Fruit fly (Drosophila melanogaster) whole organism, embryonic: ENCODE measurements around the gene Aasdh.
A peak's percentile ranks its signal among the peaks of the same experiment; 100 is the strongest.

Source experiments
- Atf6 ChIP-seq: fragments of 200-800 bp; sonication (Bioruptor generic); IDR thresholded peaks from 2 replicates; pipeline ENCODE4 v1.3.6; 2022; ENCODE audit warnings: missing biosample characterization, missing genetic modification characterization
- CG10366 ChIP-seq: fragments of 200-800 bp; sonication (Bioruptor generic); IDR thresholded peaks from 2 replicates; pipeline ENCODE4 v1.3.6; 2022; ENCODE audit warnings: missing biosample characterization, missing genetic modification characterization
- CG10543 ChIP-seq: fragments of 200-800 bp; sonication (Bioruptor generic); optimal IDR thresholded peaks from 3 replicates; lab custom pipeline; 2017; ENCODE audit warnings: missing biosample characterization, mild to moderate bottlenecking, missing genetic modification characterization, moderate library complexity
- CG12299 ChIP-seq: fragments of 200-800 bp; sonication (Bioruptor generic); optimal IDR thresholded peaks from 2 replicates; lab custom pipeline; 2018; ENCODE audit warnings: missing biosample characterization, mild to moderate bottlenecking, missing genetic modification characterization
- CG13624 ChIP-seq: fragments of 200-800 bp; sonication (Bioruptor generic); optimal IDR thresholded peaks from 2 replicates; lab custom pipeline; 2016; ENCODE audit warnings: missing biosample characterization, missing genetic modification characterization
- CG14860 ChIP-seq: fragments of 200-800 bp; sonication (Bioruptor generic); IDR thresholded peaks from 3 replicates; pipeline ENCODE4 v1.3.6; 2022; ENCODE audit warnings: missing biosample characterization, missing genetic modification characterization; ENCODE audit not compliant: partially characterized antibody
- CG17328 ChIP-seq: fragments of 200-800 bp; sonication (Bioruptor generic); IDR thresholded peaks from 2 replicates; pipeline ENCODE4 v1.3.6; 2022; ENCODE audit warnings: missing biosample characterization, missing genetic modification characterization
- CG17361 ChIP-seq: fragments of 200-800 bp; sonication (Bioruptor generic); IDR thresholded peaks from 3 replicates; pipeline ENCODE4 v1.3.6; 2022; ENCODE audit warnings: missing biosample characterization, missing genetic modification characterization
- CG2120 ChIP-seq: fragments of 200-800 bp; sonication (Bioruptor generic); optimal IDR thresholded peaks from 3 replicates; lab custom pipeline; 2016; ENCODE audit warnings: missing biosample characterization, missing genetic modification characterization
- CG2889 ChIP-seq: fragments of 200-800 bp; sonication (Bioruptor generic); IDR thresholded peaks from 3 replicates; pipeline ENCODE4 v1.3.6; 2022; ENCODE audit warnings: missing biosample characterization, missing genetic modification characterization
- CG31441 ChIP-seq: fragments of 200-800 bp; sonication (Bioruptor generic); IDR thresholded peaks from 2 replicates; pipeline ENCODE4 v1.3.6; 2022; ENCODE audit warnings: missing biosample characterization, missing genetic modification characterization
- CG3838 ChIP-seq: fragments of 200-800 bp; sonication (Bioruptor generic); optimal IDR thresholded peaks from 3 replicates; lab custom pipeline; 2016; ENCODE audit warnings: missing biosample characterization, missing genetic modification characterization
- CG42726 ChIP-seq: fragments of 200-800 bp; sonication (Bioruptor generic); IDR thresholded peaks from 2 replicates; pipeline ENCODE4 v1.3.6; 2022; ENCODE audit warnings: missing biosample characterization, missing genetic modification characterization; ENCODE audit not compliant: partially characterized antibody
- CG5180 ChIP-seq: fragments of 200-800 bp; sonication (Bioruptor generic); optimal IDR thresholded peaks from 3 replicates; lab custom pipeline; 2017; ENCODE audit warnings: missing biosample characterization, missing genetic modification characterization, mild to moderate bottlenecking, moderate library complexity, missing genetic modification reagents
- CG6254 ChIP-seq: fragments of 200-800 bp; sonication (Bioruptor generic); optimal IDR thresholded peaks from 3 replicates; lab custom pipeline; 2017; ENCODE audit warnings: mild to moderate bottlenecking, missing biosample characterization, missing genetic modification reagents, missing genetic modification characterization
- CG6689 ChIP-seq: fragments of 200-800 bp; sonication (Bioruptor generic); IDR thresholded peaks from 2 replicates; pipeline ENCODE4 v1.3.6; 2022; ENCODE audit warnings: missing biosample characterization, missing genetic modification characterization
- CG6765 ChIP-seq: fragments of 200-800 bp; sonication (Bioruptor generic); optimal IDR thresholded peaks from 3 replicates; lab custom pipeline; 2017; ENCODE audit warnings: missing biosample characterization, mild to moderate bottlenecking, missing genetic modification characterization
- CG6791 ChIP-seq: fragments of 200-800 bp; sonication (Bioruptor generic); IDR thresholded peaks from 3 replicates; pipeline ENCODE4 v1.3.6; 2022; ENCODE audit warnings: missing biosample characterization, missing genetic modification characterization; ENCODE audit not compliant: partially characterized antibody
- CG7372 ChIP-seq: fragments of 200-800 bp; sonication (Bioruptor generic); IDR thresholded peaks from 2 replicates; pipeline ENCODE4 v1.3.6; 2022; ENCODE audit warnings: missing biosample characterization, missing genetic modification characterization
- CG7745 ChIP-seq: fragments of 200-800 bp; sonication (Bioruptor generic); optimal IDR thresholded peaks from 2 replicates; lab custom pipeline; 2018; ENCODE audit warnings: missing biosample characterization, mild to moderate bottlenecking, missing genetic modification characterization, moderate library complexity
- CG8478 ChIP-seq: fragments of >200 bp; optimal IDR thresholded peaks from 2 replicates; lab custom pipeline; 2018
- CG9437 ChIP-seq: fragments of 200-800 bp; sonication (Bioruptor generic); optimal IDR thresholded peaks from 2 replicates; lab custom pipeline; 2018; ENCODE audit warnings: missing biosample characterization, mild to moderate bottlenecking, missing genetic modification characterization
- Camta ChIP-seq: fragments of 200-800 bp; sonication (Bioruptor generic); optimal IDR thresholded peaks from 2 replicates; lab custom pipeline; 2016; ENCODE audit warnings: missing biosample characterization, missing genetic modification characterization
- CkIIα-i1 ChIP-seq: fragments of 200-800 bp; sonication (Bioruptor generic); IDR thresholded peaks from 2 replicates; pipeline ENCODE4 v1.3.6; 2022; ENCODE audit warnings: missing biosample characterization, missing genetic modification characterization
- Dfd ChIP-seq, 2 experiments: fragments of >200 bp; optimal IDR thresholded peaks; 2 replicates each; lab custom pipeline; 2017; ENCODE audit warnings: missing biosample characterization in 2 of 2, missing genetic modification characterization in 2 of 2
- Doc3 ChIP-seq: fragments of 200-800 bp; sonication (Bioruptor generic); IDR thresholded peaks from 3 replicates; pipeline ENCODE4 v1.3.6; 2022; ENCODE audit warnings: missing biosample characterization, missing genetic modification characterization; ENCODE audit not compliant: partially characterized antibody
- Dref ChIP-seq: fragments of 200-800 bp; sonication (Bioruptor generic); IDR thresholded peaks from 2 replicates; pipeline ENCODE4 v1.3.6; 2022; ENCODE audit warnings: missing biosample characterization, missing genetic modification characterization
- E2f2 ChIP-seq: fragments of 200-800 bp; sonication (Bioruptor generic); IDR thresholded peaks from 2 replicates; pipeline ENCODE4 v1.3.6; 2022; ENCODE audit warnings: missing biosample characterization, missing genetic modification characterization
- Ets65A ChIP-seq: fragments of 200-800 bp; sonication (Bioruptor generic); peaks from one replicate; lab custom pipeline; 2016; ENCODE audit warnings: missing biosample characterization, missing genetic modification characterization
- Ets97D ChIP-seq: fragments of 200-800 bp; sonication (Bioruptor generic); optimal IDR thresholded peaks from 3 replicates; lab custom pipeline; 2016; ENCODE audit warnings: missing biosample characterization, missing genetic modification characterization
- Hsf ChIP-seq: fragments of 200-800 bp; sonication (Bioruptor generic); optimal IDR thresholded peaks from 3 replicates; lab custom pipeline; 2016; ENCODE audit warnings: missing biosample characterization, missing genetic modification characterization
- MBD-R2 ChIP-seq: fragments of 200-800 bp; sonication (Bioruptor generic); IDR thresholded peaks from 2 replicates; pipeline ENCODE4 v1.3.6; 2022; ENCODE audit warnings: missing biosample characterization, missing genetic modification characterization
- Med ChIP-seq: fragments of 200-800 bp; sonication (Bioruptor generic); peaks from one replicate; lab custom pipeline; 2016; ENCODE audit warnings: missing biosample characterization, missing genetic modification characterization, mild to moderate bottlenecking, inconsistent platforms, moderate library complexity
- Sox100B ChIP-seq: fragments of 200-800 bp; sonication (Bioruptor generic); optimal IDR thresholded peaks from 3 replicates; lab custom pipeline; 2018; ENCODE audit warnings: missing biosample characterization, mild to moderate bottlenecking, missing genetic modification characterization
- Usf ChIP-seq: fragments of 200-800 bp; sonication (Bioruptor generic); optimal IDR thresholded peaks from 2 replicates; lab custom pipeline; 2017; ENCODE audit warnings: missing genotype, missing biosample characterization, missing genetic modification characterization
- amos ChIP-seq: fragments of 200-800 bp; sonication (Bioruptor generic); IDR thresholded peaks from 2 replicates; pipeline ENCODE4 v1.3.6; 2022; ENCODE audit warnings: missing biosample characterization, missing genetic modification characterization; ENCODE audit not compliant: partially characterized antibody
- az2 ChIP-seq: fragments of 200-800 bp; sonication (Bioruptor generic); optimal IDR thresholded peaks from 3 replicates; lab custom pipeline; 2016; ENCODE audit warnings: missing biosample characterization, missing genetic modification characterization
- corto ChIP-seq: fragments of 200-800 bp; sonication (Bioruptor generic); optimal IDR thresholded peaks from 2 replicates; lab custom pipeline; 2016; ENCODE audit warnings: missing biosample characterization, mild to moderate bottlenecking, missing genetic modification characterization, moderate library complexity
- crol ChIP-seq: fragments of 200-800 bp; sonication (Bioruptor generic); IDR thresholded peaks from 2 replicates; pipeline ENCODE4 v1.3.6; 2022; ENCODE audit warnings: missing biosample characterization, missing genetic modification characterization
- dimm ChIP-seq: fragments of 200-800 bp; sonication (Bioruptor generic); IDR thresholded peaks from 2 replicates; pipeline ENCODE4 v1.3.6; 2022; ENCODE audit warnings: missing biosample characterization, missing genetic modification characterization
- dm ChIP-seq: fragments of 200-800 bp; sonication (Bioruptor generic); optimal IDR thresholded peaks from 3 replicates; lab custom pipeline; 2016; ENCODE audit warnings: missing biosample characterization, missing genetic modification characterization
- fd3F ChIP-seq: fragments of 200-800 bp; sonication (Bioruptor generic); optimal IDR thresholded peaks from 2 replicates; lab custom pipeline; 2018; ENCODE audit warnings: missing biosample characterization, mild to moderate bottlenecking, missing genetic modification characterization, moderate library complexity
- gro ChIP-seq: fragments of 200-800 bp; sonication (Bioruptor generic); optimal IDR thresholded peaks from 2 replicates; lab custom pipeline; 2016; ENCODE audit warnings: missing biosample characterization, missing genetic modification characterization
- lilli ChIP-seq: fragments of 200-800 bp; sonication (Bioruptor generic); optimal IDR thresholded peaks from 3 replicates; lab custom pipeline; 2016; ENCODE audit warnings: missing biosample characterization, missing genetic modification characterization
- lov ChIP-seq, 2 experiments: fragments of 200-800 bp in 1 of 2; fragments of >200 bp in 1 of 2; sonication (Bioruptor generic) in 1 of 2; IDR thresholded peaks in 1 of 2; optimal IDR thresholded peaks in 1 of 2; 2 replicates in 1 of 2; 3 replicates in 1 of 2; pipeline versions ENCODE4 v1.3.6 to Lab custom; 2017 to 2022; ENCODE audit warnings: missing biosample characterization in 1 of 2, missing genetic modification characterization in 1 of 2
- mirr ChIP-seq: fragments of 200-800 bp; sonication (Bioruptor generic); optimal IDR thresholded peaks from 3 replicates; lab custom pipeline; 2018; ENCODE audit warnings: missing biosample characterization, mild to moderate bottlenecking, missing genetic modification characterization
- nerfin-2 ChIP-seq: fragments of 200-800 bp; sonication (Bioruptor generic); IDR thresholded peaks from 2 replicates; pipeline ENCODE4 v1.3.6; 2022; ENCODE audit warnings: missing biosample characterization, missing genetic modification characterization; ENCODE audit not compliant: partially characterized antibody
- org-1 ChIP-seq: fragments of 200-800 bp; sonication (Bioruptor generic); optimal IDR thresholded peaks from 2 replicates; lab custom pipeline; 2017; ENCODE audit warnings: missing biosample characterization, missing genetic modification characterization
- p53 ChIP-seq: fragments of 200-800 bp; sonication (Bioruptor generic); optimal IDR thresholded peaks from 2 replicates; lab custom pipeline; 2016; ENCODE audit warnings: missing biosample characterization, missing genetic modification characterization
- sens ChIP-seq: fragments of 200-800 bp; sonication (Bioruptor generic); peaks from one replicate; lab custom pipeline; 2016; ENCODE audit warnings: missing biosample characterization, missing genetic modification characterization
- tin ChIP-seq: fragments of 200-800 bp; sonication (Bioruptor generic); optimal IDR thresholded peaks from 3 replicates; lab custom pipeline; 2016; ENCODE audit warnings: missing biosample characterization, missing genetic modification characterization

Aasdh gene

DNA sequence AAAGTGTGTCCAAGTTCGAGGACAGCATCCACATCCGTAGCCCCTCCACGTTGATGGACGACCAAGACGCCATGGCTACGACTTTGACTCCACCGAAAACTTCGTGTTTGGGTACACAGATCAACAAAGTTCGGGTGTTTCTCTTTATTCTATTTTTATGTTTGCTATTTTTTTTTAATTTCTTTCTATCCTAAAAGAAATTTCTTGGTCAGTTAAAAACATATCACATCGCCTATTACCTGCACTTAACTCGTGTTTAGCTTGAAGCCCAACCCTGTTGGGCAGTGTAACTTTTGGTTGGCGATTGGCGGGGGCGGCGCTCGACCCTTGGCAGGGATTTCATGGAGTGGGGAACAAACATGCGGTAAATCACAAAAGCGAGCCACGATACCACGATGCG, 24.1 kb upstream of the Aasdh start (continued):
- TF ChIP-seq lilli (GFP tag; lab: Kevin White, UChicago) = peak; percentile 33
- TF ChIP-seq CG8478 = no peak
- TF ChIP-seq CG6791 (GFP tag; lab: Robert Waterston, UW) = no peak
- TF ChIP-seq CG2889 (GFP tag; lab: Robert Waterston, UW) = peak; percentile 49; the same call in 1 of the 3 replicates
- peak; percentile 42; the same call in 1 of the 2 replicates for TF ChIP-seq dimm
- TF ChIP-seq Doc3 (GFP tag; lab: Robert Waterston, UW) = no peak
- peak; percentile 23 for TF ChIP-seq Hsf (GFP tag; lab: Kevin White, UChicago)
- TF ChIP-seq Sox100B (GFP tag; lab: Kevin White, UChicago) = peak; percentile 42
- no peak for TF ChIP-seq Ets97D (GFP tag; lab: Kevin White, UChicago)
- no peak for TF ChIP-seq CG42726 (GFP tag; lab: Robert Waterston, UW)
- TF ChIP-seq dm = no peak
- no peak for TF ChIP-seq Dfd (GFP tag; optimal IDR thresholded peaks at IDR 0.05; lab: Kevin White, UChicago)
- peak; percentile 71 for TF ChIP-seq CG17328 (GFP tag; lab: Robert Waterston, UW)
- peak; percentile 15 for TF ChIP-seq fd3F (GFP tag; lab: Kevin White, UChicago)
- peak; percentile 80 for TF ChIP-seq sens
- no peak for TF ChIP-seq p53 (GFP tag; lab: Kevin White, UChicago)
- TF ChIP-seq Dref (GFP tag; lab: Robert Waterston, UW) = no peak
- TF ChIP-seq corto (GFP tag; lab: Kevin White, UChicago) = no peak
- peak; percentile 71 for TF ChIP-seq CG6254 (GFP tag; lab: Kevin White, UChicago)
- TF ChIP-seq amos = no peak
- TF ChIP-seq CG7745 (tag; lab: Kevin White, UChicago) = no peak
- TF ChIP-seq CG13624 (GFP tag; lab: Kevin White, UChicago) = peak; percentile 4
- TF ChIP-seq CG12299 (tag; lab: Kevin White, UChicago) = no peak
- TF ChIP-seq Usf = no peak
- TF ChIP-seq CG9437 = no peak
- TF ChIP-seq tin = peak; percentile 23
- peak; percentile 69 for TF ChIP-seq CG6689 (GFP tag; lab: Robert Waterston, UW)
- peak; percentile 32 for TF ChIP-seq CG5180 (GFP tag; lab: Kevin White, UChicago)
- TF ChIP-seq gro (GFP tag; lab: Kevin White, UChicago) = no peak
- peak; percentile 42; the same call in 1 of the 2 replicates for TF ChIP-seq crol (GFP tag; lab: Robert Waterston, UW)
- TF ChIP-seq CG10543 = no peak
- TF ChIP-seq CkIIα-i1 (GFP tag; lab: Robert Waterston, UW) = no peak
- no peak for TF ChIP-seq nerfin-2 (GFP tag; lab: Robert Waterston, UW)
- no peak for TF ChIP-seq mirr (GFP tag; lab: Kevin White, UChicago)
- TF ChIP-seq CG2120 = peak; percentile 19
- TF ChIP-seq Atf6 (GFP tag; lab: Robert Waterston, UW) = peak; percentile 55
- peak; percentile 85 for TF ChIP-seq Ets65A (GFP tag; lab: Kevin White, UChicago)
- peak; percentile 59 for TF ChIP-seq CG17361
- TF ChIP-seq E2f2 (GFP tag; lab: Robert Waterston, UW) = peak; percentile 30; the same call in 1 of the 2 replicates
- TF ChIP-seq CG7372 (GFP tag; lab: Robert Waterston, UW) = no peak; the same call in 1 of the 2 replicates
- no peak for TF ChIP-seq Camta (GFP tag; lab: Kevin White, UChicago)
- peak; percentile 65 for TF ChIP-seq CG10366 (GFP tag; lab: Robert Waterston, UW)
- TF ChIP-seq org-1 (GFP tag; lab: Kevin White, UChicago) = no peak
- TF ChIP-seq az2 (GFP tag; lab: Kevin White, UChicago) = peak; percentile 21
- peak; percentile 89 for TF ChIP-seq Med
- TF ChIP-seq CG31441 (GFP tag; lab: Robert Waterston, UW) = peak; percentile 73
- no peak for TF ChIP-seq lov (optimal IDR thresholded peaks at IDR 0.05; lab: Kevin White, UChicago)
- TF ChIP-seq lov (GFP tag; IDR thresholded peaks at IDR 0.05; lab: Robert Waterston, UW) = peak; percentile 76; the same call in 2 of the 3 replicates
- TF ChIP-seq CG6765 = no peak
- TF ChIP-seq CG3838 (GFP tag; lab: Kevin White, UChicago) = no peak
- TF ChIP-seq CG14860 = no peak
- 0 out of 2 replicates have a peak, but pooled peaks have one; percentile 5 for TF ChIP-seq MBD-R2 (GFP tag; lab: Robert Waterston, UW)
